Worm (Caenorhabditis elegans): ENCODE results near the gene Y32B12C.1.

DNA sequence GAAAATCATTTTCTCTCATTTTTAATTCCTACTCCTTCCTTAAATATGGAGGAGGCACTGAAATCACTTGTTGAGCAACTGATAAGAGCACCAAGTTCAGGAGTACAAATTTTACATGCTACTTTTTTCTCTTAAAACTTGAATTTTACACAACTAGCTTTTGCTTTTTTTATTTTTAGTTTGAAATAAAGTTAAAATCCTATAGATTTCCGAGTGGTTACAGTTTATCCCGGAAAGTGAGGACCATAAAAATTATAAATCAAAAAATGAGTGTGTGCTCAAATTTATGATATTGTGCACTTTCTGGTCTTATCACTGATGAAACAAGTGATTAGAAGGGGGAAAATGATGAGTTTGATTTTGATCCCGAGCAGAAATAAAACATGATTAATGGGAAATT, 21.5 kb downstream of the Y32B12C.1 start, which contains the start of gene oac-53:
- no peak for TF ChIP-seq nfya-1 (tag; optimal IDR thresholded peaks at IDR 0.05; ENCODE audit: insufficient read depth)
- no peak for TF ChIP-seq unc-62 (GFP tag; optimal IDR thresholded peaks at IDR 0.05)

All from whole organism, L3 larva.